Fruit fly (Drosophila melanogaster): ENCODE results near the gene rtet.

The rtet gene

dm6 chr3R:21140458-21140857, 32.2 kb downstream of the rtet start, which contains the start of gene SNF4Agamma (continued):
- TF ChIP-seq jumu (GFP tag; optimal IDR thresholded peaks at IDR 0.05) = no peak
- no peak for TF ChIP-seq Dfd (GFP tag; optimal IDR thresholded peaks at IDR 0.05)
- no peak for TF ChIP-seq aop (GFP tag; IDR thresholded peaks at IDR 0.05)
- peak; percentile 35 for TF ChIP-seq B-H2 (GFP tag; optimal IDR thresholded peaks at IDR 0.05)
- peak; percentile 14 for TF ChIP-seq pum (GFP tag; optimal IDR thresholded peaks at IDR 0.05)
- TF ChIP-seq CG4360 (GFP tag; IDR thresholded peaks at IDR 0.05) = no peak
- TF ChIP-seq CG11247 (GFP tag; IDR thresholded peaks at IDR 0.05) = no peak
- no peak for TF ChIP-seq bcd (GFP tag; optimal IDR thresholded peaks at IDR 0.05)
- no peak for TF ChIP-seq CG17328 (GFP tag; IDR thresholded peaks at IDR 0.05)
- TF ChIP-seq pita (GFP tag; optimal IDR thresholded peaks at IDR 0.05) = no peak
- TF ChIP-seq luna (GFP tag; optimal IDR thresholded peaks at IDR 0.05) = no peak
- TF ChIP-seq CG8478 (optimal IDR thresholded peaks at IDR 0.05) = no peak
- no peak for TF ChIP-seq D (optimal IDR thresholded peaks at IDR 0.05)
- no peak for TF ChIP-seq D (GFP tag; optimal IDR thresholded peaks at IDR 0.05)
- peak; percentile 7 for TF ChIP-seq Blimp-1 (GFP tag; optimal IDR thresholded peaks at IDR 0.05)
- TF ChIP-seq HmgZ (tag; optimal IDR thresholded peaks at IDR 0.05) = peak; percentile 53
- TF ChIP-seq scrt (GFP tag; optimal IDR thresholded peaks at IDR 0.05) = no peak
- TF ChIP-seq Sin3A (optimal IDR thresholded peaks at IDR 0.05) = peak; percentile 42
- no peak for TF ChIP-seq CG7372 (GFP tag; IDR thresholded peaks at IDR 0.05)
- no peak for TF ChIP-seq CrebB (tag; optimal IDR thresholded peaks at IDR 0.05)
- TF ChIP-seq Nf-YC (tag; optimal IDR thresholded peaks at IDR 0.05) = peak; percentile 58
- peak; percentile 63 for TF ChIP-seq Dref (GFP tag; IDR thresholded peaks at IDR 0.05)
- peak; percentile 50 for TF ChIP-seq gem (tag; optimal IDR thresholded peaks at IDR 0.05)
- peak; percentile 51; the same call in 2 of the 3 replicates for TF ChIP-seq hb (GFP tag; IDR thresholded peaks at IDR 0.05; ENCODE audit: partially characterized antibody)
- no peak for TF ChIP-seq Gsc (GFP tag; IDR thresholded peaks at IDR 0.05)
- no peak for TF ChIP-seq CG4404 (GFP tag; IDR thresholded peaks at IDR 0.05)
- no peak for TF ChIP-seq ranshi (GFP tag; IDR thresholded peaks at IDR 0.05)
- peak; percentile 48 for TF ChIP-seq lilli (GFP tag; optimal IDR thresholded peaks at IDR 0.05)
- no peak for TF ChIP-seq CG10462 (GFP tag; optimal IDR thresholded peaks at IDR 0.05)
- no peak for TF ChIP-seq CG4617 (GFP tag; optimal IDR thresholded peaks at IDR 0.05; ENCODE audit: borderline replicate concordance)
- 0 out of 3 replicates have a peak, but pooled peaks have one; percentile 19 for TF ChIP-seq CG34422 (GFP tag; IDR thresholded peaks at IDR 0.05)
- peak; percentile 24 for TF ChIP-seq CG10147 (GFP tag; optimal IDR thresholded peaks at IDR 0.05)
- peak; percentile 50 for TF ChIP-seq Sry-δ (GFP tag; optimal IDR thresholded peaks at IDR 0.05)
- no peak for TF ChIP-seq CG1832 (GFP tag; optimal IDR thresholded peaks at IDR 0.05)
- TF ChIP-seq CG10654 (GFP tag; optimal IDR thresholded peaks at IDR 0.05) = peak; percentile 22
- peak; percentile 97 for TF ChIP-seq CG18011 (GFP tag; optimal IDR thresholded peaks at IDR 0.05)
- TF ChIP-seq CG17361 (GFP tag; IDR thresholded peaks at IDR 0.05) = peak; percentile 51; the same call in 2 of the 3 replicates
- no peak for TF ChIP-seq Dad (GFP tag; optimal IDR thresholded peaks at IDR 0.05)
- no peak for TF ChIP-seq sens-2 (GFP tag; IDR thresholded peaks at IDR 0.05)
- TF ChIP-seq kay (GFP tag; optimal IDR thresholded peaks at IDR 0.05) = peak; percentile 10
- peak in 1 of 2 experiments; percentile 58 for TF ChIP-seq insv (GFP tag; optimal IDR thresholded peaks at IDR 0.05)
- TF ChIP-seq CG31441 (GFP tag; IDR thresholded peaks at IDR 0.05) = no peak
- TF ChIP-seq crc (GFP tag; optimal IDR thresholded peaks at IDR 0.05) = no peak
- TF ChIP-seq CG3995 (GFP tag; optimal IDR thresholded peaks at IDR 0.05) = no peak
- TF ChIP-seq Gug (GFP tag; IDR thresholded peaks at IDR 0.05) = no peak; the same call in 3 of the 4 replicates
- TF ChIP-seq Drgx (GFP tag; IDR thresholded peaks at IDR 0.05) = no peak
- 0 out of 3 replicates have a peak, but pooled peaks have one; percentile 28 for TF ChIP-seq Aef1 (GFP tag; IDR thresholded peaks at IDR 0.05)
- TF ChIP-seq schlank (tag; optimal IDR thresholded peaks at IDR 0.05) = no peak
- TF ChIP-seq Myb (GFP tag; optimal IDR thresholded peaks at IDR 0.05) = peak; percentile 80
- peak; percentile 24 for TF ChIP-seq CG9609 (GFP tag; optimal IDR thresholded peaks at IDR 0.05)
- no peak for TF ChIP-seq Doc2 (GFP tag; IDR thresholded peaks at IDR 0.05)
- TF ChIP-seq sisA (GFP tag; IDR thresholded peaks at IDR 0.05) = peak; percentile 21; the same call in 1 of the 2 replicates
- no peak for TF ChIP-seq CG10274 (GFP tag; optimal IDR thresholded peaks at IDR 0.05)
